Worm (Caenorhabditis elegans) whole organism, L2 larva: ENCODE measurements around the gene T16G1.4.

Experiments used
- F13H6.1 ChIP-seq: sonication (generic microtip); optimal IDR thresholded peaks from 2 replicates; lab custom pipeline; 2016; ENCODE audit warnings: missing genetic modification characterization, missing compliant biosample characterization
- R02D3.7 ChIP-seq: fragments of 150-350 bp; optimal IDR thresholded peaks from 2 replicates; lab custom pipeline; 2014; ENCODE audit warnings: missing biosample characterization, missing genetic modification characterization
- ZK546.5 ChIP-seq: sonication (generic microtip); optimal IDR thresholded peaks from 2 replicates; lab custom pipeline; 2017; ENCODE audit warnings: missing biosample characterization, missing genetic modification characterization
- ama-1 ChIP-seq: fragments of 150-350 bp; optimal IDR thresholded peaks from 2 replicates; lab custom pipeline; 2018; ENCODE audit warnings: inconsistent platforms
- blmp-1 ChIP-seq: sonication (generic microtip); optimal IDR thresholded peaks from 2 replicates; lab custom pipeline; 2017; ENCODE audit warnings: missing genetic modification characterization, mild to moderate bottlenecking, missing compliant biosample characterization, antibody characterized with exemption, moderate library complexity; ENCODE audit not compliant: insufficient read depth
- ceh-16 ChIP-seq: fragments of 150-350 bp; optimal IDR thresholded peaks from 2 replicates; lab custom pipeline; 2014; ENCODE audit warnings: missing biosample characterization, missing genetic modification characterization
- ceh-82 ChIP-seq: fragments of 150-350 bp; optimal IDR thresholded peaks from 2 replicates; lab custom pipeline; 2014; ENCODE audit warnings: missing biosample characterization, missing genetic modification characterization
- crh-2 ChIP-seq: sonication (generic microtip); optimal IDR thresholded peaks from 2 replicates; lab custom pipeline; 2017; ENCODE audit warnings: missing biosample characterization, missing genetic modification characterization
- egl-27 ChIP-seq: sonication (generic microtip); optimal IDR thresholded peaks from 3 replicates; lab custom pipeline; 2017; ENCODE audit warnings: missing biosample characterization, missing genetic modification reagents, missing genetic modification characterization
- elt-3 ChIP-seq: sonication (generic microtip); optimal IDR thresholded peaks from 2 replicates; lab custom pipeline; 2017; ENCODE audit warnings: missing biosample characterization, missing genetic modification characterization
- fos-1 ChIP-seq: fragments of 150-350 bp; optimal IDR thresholded peaks from 2 replicates; lab custom pipeline; 2014; ENCODE audit warnings: missing biosample characterization, missing genetic modification characterization
- gmeb-1 ChIP-seq: fragments of 150-350 bp; optimal IDR thresholded peaks from 2 replicates; lab custom pipeline; 2014; ENCODE audit warnings: missing biosample characterization, missing genetic modification characterization
- lin-11 ChIP-seq: fragments of 150-350 bp; sonication (generic microtip); optimal IDR thresholded peaks from 2 replicates; lab custom pipeline; 2014; ENCODE audit warnings: missing biosample characterization, missing genetic modification characterization, inconsistent platforms, mixed read lengths
- lin-39 ChIP-seq: fragments of 150-350 bp; optimal IDR thresholded peaks from 2 replicates; lab custom pipeline; 2014; ENCODE audit warnings: missing biosample characterization, missing genetic modification reagents, missing genetic modification characterization
- lsy-2 ChIP-seq, 2 experiments: fragments of 150-350 bp in 1 of 2; sonication (generic microtip) in 1 of 2; optimal IDR thresholded peaks; 2 replicates each; lab custom pipeline; 2014 to 2017; ENCODE audit warnings: missing biosample characterization in 2 of 2, missing genetic modification characterization in 2 of 2
- mdl-1 ChIP-seq, 2 experiments: fragments of 150-350 bp in 1 of 2; sonication (generic microtip) in 1 of 2; optimal IDR thresholded peaks; 2 replicates each; lab custom pipeline; 2017; ENCODE audit warnings: missing biosample characterization in 2 of 2, missing genetic modification characterization in 2 of 2
- nhr-10 ChIP-seq: sonication (generic microtip); optimal IDR thresholded peaks from 2 replicates; lab custom pipeline; 2017; ENCODE audit warnings: missing biosample characterization, missing genetic modification characterization
- nhr-11 ChIP-seq: fragments of 150-350 bp; optimal IDR thresholded peaks from 2 replicates; lab custom pipeline; 2014; ENCODE audit warnings: missing biosample characterization, missing genetic modification characterization
- nhr-25 ChIP-seq: fragments of 150-350 bp; sonication (generic microtip); optimal IDR thresholded peaks from 3 replicates; lab custom pipeline; 2014; ENCODE audit warnings: missing biosample characterization, missing genetic modification characterization
- nhr-6 ChIP-seq: fragments of 150-350 bp; optimal IDR thresholded peaks from 2 replicates; lab custom pipeline; 2014; ENCODE audit warnings: missing biosample characterization, missing genetic modification characterization
- nhr-77 ChIP-seq: fragments of 150-350 bp; optimal IDR thresholded peaks from 2 replicates; lab custom pipeline; 2014; ENCODE audit warnings: missing biosample characterization, missing genetic modification characterization
- peb-1 ChIP-seq: fragments of 150-350 bp; optimal IDR thresholded peaks from 2 replicates; lab custom pipeline; 2014; ENCODE audit warnings: missing biosample characterization, missing genetic modification characterization
- sma-3 ChIP-seq: sonication (generic microtip); optimal IDR thresholded peaks from 2 replicates; lab custom pipeline; 2016; ENCODE audit warnings: missing genetic modification reagents, missing genetic modification characterization, missing compliant biosample characterization
- sma-9 ChIP-seq, 2 experiments: fragments of 150-350 bp in 1 of 2; sonication (generic microtip) in 1 of 2; optimal IDR thresholded peaks; 2 replicates each; lab custom pipeline; 2014 to 2016; ENCODE audit warnings: missing genetic modification characterization in 2 of 2, mild to moderate bottlenecking in 1 of 2, missing biosample characterization in 1 of 2, missing compliant biosample characterization in 1 of 2, missing genetic modification reagents in 1 of 2, moderate library complexity in 1 of 2
- unc-62 ChIP-seq: fragments of 150-350 bp; optimal IDR thresholded peaks from 2 replicates; lab custom pipeline; 2014; ENCODE audit warnings: missing biosample characterization, missing genetic modification reagents, missing genetic modification characterization
- ztf-1 ChIP-seq: fragments of 200-800 bp; sonication (Bioruptor generic); conservative IDR thresholded peaks from 2 replicates; pipeline ENCODE4 v1.3.6; 2022; ENCODE audit warnings: missing genetic modification characterization, missing compliant biosample characterization
- ztf-11 ChIP-seq: sonication (generic microtip); optimal IDR thresholded peaks from 2 replicates; lab custom pipeline; 2017; ENCODE audit warnings: missing biosample characterization, missing genetic modification characterization

The T16G1.4 gene

DNA sequence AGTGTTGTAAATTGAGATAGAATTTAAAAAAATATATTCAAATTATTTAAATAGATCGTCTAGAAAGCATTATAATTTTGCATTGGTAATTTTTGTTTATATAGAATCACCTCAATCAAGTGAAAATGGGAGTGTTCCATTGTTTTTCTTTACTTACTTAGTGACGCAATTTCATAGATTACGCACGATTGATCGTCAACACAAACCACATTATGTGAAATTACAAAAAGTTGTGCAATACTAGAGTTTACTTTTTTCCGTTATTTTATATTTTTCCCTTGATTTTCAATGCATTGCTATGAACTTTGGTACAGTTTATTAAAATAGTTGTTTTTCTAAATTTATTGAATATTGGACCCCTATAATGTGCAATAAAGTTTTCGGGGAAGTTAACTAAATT lies 2.2 kb downstream of the T16G1.4 start, which contains the start of gene T16G1.5:
Gene T16G1.5, minus strand, starts transcription at position 119 of the 400 bp plus-strand sequence.
- TF ChIP-seq nhr-10 (tag; lab: Kevin White, UChicago) (no peak), fos-1 (tag; lab: Kevin White, UChicago) (peak; percentile 41), F13H6.1 (tag; lab: Kevin White, UChicago) (no peak)

- TF ChIP-seq fos-1 (tag; lab: Kevin White, UChicago) (peak; percentile 70), sma-9 (GFP tag; optimal IDR thresholded peaks at IDR 0.05; lab: Kevin White, UChicago) (peak; percentile 65), sma-9 (tag; optimal IDR thresholded peaks at IDR 0.05; lab: Kevin White, UChicago) (no peak), egl-27 (tag; lab: Kevin White, UChicago) (no peak)
These were observed 4.5 kb downstream of the T16G1.4 start, which contains the start of gene T16G1.6 for ce11 chrV:12937098-12937497. TSS of gene T16G1.6 (minus strand) at chrV:12937174.

DNA sequence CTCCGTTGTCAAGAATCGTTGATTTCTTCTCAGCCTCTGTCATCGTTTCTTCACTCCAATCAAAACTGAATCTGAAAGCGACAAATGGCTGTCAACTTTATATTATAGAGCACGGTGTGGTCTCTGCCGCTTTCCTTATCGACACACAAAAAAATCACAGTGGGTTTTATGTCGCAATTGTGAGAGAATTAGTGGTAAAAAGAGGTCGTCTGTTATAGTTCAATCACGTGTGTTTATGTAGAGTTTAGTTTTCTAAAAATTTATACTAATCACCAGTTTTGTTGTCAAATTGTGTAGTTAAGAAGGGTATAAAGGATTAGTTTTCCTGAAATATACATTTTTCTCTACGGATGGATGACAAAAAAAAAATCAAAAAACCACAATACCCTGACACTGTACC lies 6.7 kb downstream of the T16G1.4 start, which contains the start of gene T16G1.7:
Gene T16G1.7, minus strand, starts transcription at position 137 of the 400 bp plus-strand sequence.
- TF ChIP-seq unc-62 (GFP tag; lab: Kevin White, UChicago) = no peak
- peak; percentile 72 for TF ChIP-seq sma-9 (GFP tag; optimal IDR thresholded peaks at IDR 0.05; lab: Kevin White, UChicago)
- no peak for TF ChIP-seq sma-9 (tag; optimal IDR thresholded peaks at IDR 0.05; lab: Kevin White, UChicago)
- TF ChIP-seq ZK546.5 = no peak
- no peak for TF ChIP-seq R02D3.7 (tag; lab: Kevin White, UChicago)
- TF ChIP-seq fos-1 (tag; lab: Kevin White, UChicago) = peak; percentile 67
- no peak for TF ChIP-seq ama-1 (lab: Kevin White, UChicago)
- no peak for TF ChIP-seq ztf-11 (tag; lab: Kevin White, UChicago)

- TF ChIP-seq lin-39 (tag; lab: Kevin White, UChicago) = no peak
- peak; percentile 35 for TF ChIP-seq fos-1 (tag; lab: Kevin White, UChicago)
These were observed 8.0 kb downstream of the T16G1.4 start for ce11 chrV:12933654-12934053.

- TF ChIP-seq blmp-1 = peak; percentile 21
- no peak for TF ChIP-seq nhr-77 (tag; lab: Kevin White, UChicago)
These were observed 12.6 kb downstream of the T16G1.4 start, which contains the start of gene T16G1.2 for ce11 chrV:12928929-12929532. TSS of gene T16G1.2 (plus strand) at chrV:12929482.

DNA sequence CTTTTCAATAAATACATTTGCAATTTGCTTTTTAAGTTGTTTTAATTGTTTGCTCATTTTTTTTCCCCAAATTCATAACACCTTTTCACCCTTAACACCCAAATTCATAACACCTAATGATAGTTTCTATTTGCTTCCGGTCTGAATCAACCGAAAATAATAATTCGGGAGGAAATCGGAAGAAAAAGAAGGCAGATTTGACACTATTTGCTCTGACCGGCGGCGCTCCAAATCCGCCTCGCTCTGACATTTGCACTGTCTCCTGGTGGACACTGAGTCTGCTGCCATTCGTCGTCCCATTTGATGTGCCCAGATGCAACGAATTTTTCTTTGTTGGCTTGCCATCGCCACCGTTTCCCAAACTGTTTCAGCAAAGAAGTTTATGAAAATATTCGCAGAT lies 17.5 kb downstream of the T16G1.4 start, which contains the start of gene pqn-67:
Gene pqn-67, plus strand, starts transcription at position 301 of the 400 bp plus-strand sequence.
- TF ChIP-seq ztf-1 (GFP tag; lab: Robert Waterston, UW) (no peak), elt-3 (no peak), lin-39 (tag; lab: Kevin White, UChicago) (no peak)

DNA sequence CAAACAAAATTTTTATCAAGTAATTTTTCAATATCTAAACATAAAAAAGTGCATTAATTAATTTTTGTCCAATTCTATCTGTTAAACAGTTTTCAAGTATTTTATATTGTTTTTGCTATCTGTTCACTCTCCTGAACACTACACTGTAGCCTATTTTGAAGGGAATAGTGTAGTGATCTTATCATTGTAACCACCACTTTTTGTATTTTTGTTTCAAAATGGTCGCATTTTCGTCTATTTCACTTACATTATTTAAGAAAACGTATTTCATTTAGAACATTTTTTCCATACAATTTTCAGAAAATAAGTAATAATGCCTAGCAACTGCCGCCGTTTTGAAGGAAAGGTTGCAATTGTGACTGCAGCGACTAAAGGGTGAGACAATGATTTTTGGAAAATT lies 19.3 kb downstream of the T16G1.4 start, which contains the start of gene dhrs-4:
Gene dhrs-4, plus strand, starts transcription at position 301 of the 400 bp plus-strand sequence.
- TF ChIP-seq ztf-11 (tag; lab: Kevin White, UChicago) = no peak
- no peak for TF ChIP-seq nhr-11 (tag; lab: Kevin White, UChicago)
- TF ChIP-seq lin-11 (tag; lab: Kevin White, UChicago) = no peak
- no peak for TF ChIP-seq ama-1 (lab: Kevin White, UChicago)
- no peak for TF ChIP-seq mdl-1 (tag; optimal IDR thresholded peaks at IDR 0.05; lab: Kevin White, UChicago)
- no peak for TF ChIP-seq sma-9 (GFP tag; optimal IDR thresholded peaks at IDR 0.05; lab: Kevin White, UChicago)
- TF ChIP-seq sma-9 (tag; optimal IDR thresholded peaks at IDR 0.05; lab: Kevin White, UChicago) = no peak
- no peak for TF ChIP-seq lsy-2 (tag; optimal IDR thresholded peaks at IDR 0.05; lab: Kevin White, UChicago)
- no peak for TF ChIP-seq nhr-10 (tag; lab: Kevin White, UChicago)
- TF ChIP-seq nhr-25 (tag; lab: Kevin White, UChicago) = no peak
- TF ChIP-seq peb-1 (tag; lab: Kevin White, UChicago) = no peak
- TF ChIP-seq ceh-82 = no peak
- no peak for TF ChIP-seq nhr-6 (tag; lab: Kevin White, UChicago)
- no peak for TF ChIP-seq sma-3 (GFP tag; lab: Kevin White, UChicago)
- no peak for TF ChIP-seq lin-39 (tag; lab: Kevin White, UChicago)

DNA sequence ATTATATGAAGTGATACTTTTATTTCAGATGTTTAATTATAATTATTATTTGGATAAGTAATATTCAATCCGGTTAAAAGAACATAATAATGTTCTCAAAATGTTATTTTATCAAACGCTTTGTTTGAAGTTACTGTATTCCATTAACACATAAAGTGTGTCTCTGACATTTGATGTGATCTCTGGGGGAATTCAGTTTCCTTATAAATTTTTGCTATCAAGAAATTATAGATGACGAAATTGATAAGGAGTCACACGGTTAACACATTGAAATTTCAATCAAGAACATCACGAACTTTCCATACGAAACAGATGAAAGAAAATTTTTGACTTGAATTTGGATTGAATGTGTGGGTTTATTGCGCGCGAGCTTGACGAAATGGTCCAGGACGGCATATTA lies 20.0 kb downstream of the T16G1.4 start:
- TF ChIP-seq gmeb-1 = peak; percentile 34
- TF ChIP-seq fos-1 (tag; lab: Kevin White, UChicago) = peak; percentile 73
- TF ChIP-seq crh-2 = peak; percentile 43
- TF ChIP-seq sma-9 (GFP tag; optimal IDR thresholded peaks at IDR 0.05; lab: Kevin White, UChicago) = peak; percentile 75
- no peak for TF ChIP-seq sma-9 (tag; optimal IDR thresholded peaks at IDR 0.05; lab: Kevin White, UChicago)
- TF ChIP-seq ceh-16 = no peak
